Worm (Caenorhabditis elegans): ENCODE measurements around the gene ZK813.3.

DNA sequence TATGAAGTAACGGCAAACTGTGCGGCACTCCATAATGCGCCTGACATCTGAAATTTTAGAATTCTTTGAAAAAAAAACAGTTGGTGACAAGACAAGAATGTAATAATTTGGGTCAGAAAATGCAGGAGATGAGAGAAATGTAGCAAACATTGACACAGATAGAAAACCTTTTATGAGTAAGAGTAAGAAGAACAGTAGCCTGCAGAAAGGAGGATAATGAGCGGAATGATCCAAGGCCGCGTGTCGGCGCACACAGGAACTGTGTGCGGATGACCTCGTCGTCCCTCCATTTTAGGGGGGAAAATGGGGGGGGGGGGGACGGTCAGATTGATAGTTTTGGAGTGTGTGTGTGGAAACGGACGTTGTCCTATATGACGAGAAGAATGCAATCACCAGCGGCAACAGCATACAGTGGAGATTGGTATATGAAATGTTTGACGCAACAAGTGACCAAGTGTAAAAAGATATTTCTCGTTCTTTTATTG lies 26.9 kb upstream of the ZK813.3 start, which contains the start of gene dhs-27:
- no peak for TF ChIP-seq ztf-23 (GFP tag; IDR thresholded peaks at IDR 0.05)
- no peak for TF ChIP-seq klf-2 (GFP tag; conservative IDR thresholded peaks at IDR 0.05)
